Fruit fly (Drosophila melanogaster) whole organism, embryonic: ENCODE results near the gene Irk1.

ENCODE experiments used
- CG10543 ChIP-seq: fragments of 200-800 bp; sonication (Bioruptor generic); optimal IDR thresholded peaks from 3 replicates; lab custom pipeline; 2017; ENCODE audit warnings: missing biosample characterization, mild to moderate bottlenecking, missing genetic modification characterization, moderate library complexity
- CG11695 ChIP-seq: fragments of 200-800 bp; sonication (Bioruptor generic); IDR thresholded peaks from 3 replicates; pipeline ENCODE4 v1.3.6; 2022; ENCODE audit warnings: missing biosample characterization, missing genetic modification characterization
- CG12219 ChIP-seq: fragments of 200-800 bp; sonication (Bioruptor generic); optimal IDR thresholded peaks from 3 replicates; lab custom pipeline; 2018; ENCODE audit warnings: missing biosample characterization, mild to moderate bottlenecking, missing genetic modification characterization
- CG15696 ChIP-seq: fragments of 200-800 bp; sonication (Bioruptor generic); optimal IDR thresholded peaks from 2 replicates; lab custom pipeline; 2019; ENCODE audit warnings: missing biosample characterization, mild to moderate bottlenecking, missing genetic modification characterization, moderate library complexity
- CG1602 ChIP-seq: fragments of 200-800 bp; sonication (Bioruptor generic); optimal IDR thresholded peaks from 3 replicates; lab custom pipeline; 2016; ENCODE audit warnings: missing biosample characterization, missing genetic modification characterization
- CG17361 ChIP-seq: fragments of 200-800 bp; sonication (Bioruptor generic); IDR thresholded peaks from 3 replicates; pipeline ENCODE4 v1.3.6; 2022; ENCODE audit warnings: missing biosample characterization, missing genetic modification characterization
- CG18262 ChIP-seq: fragments of 200-800 bp; optimal IDR thresholded peaks from 3 replicates; lab custom pipeline; 2019; ENCODE audit warnings: missing biosample characterization, mild to moderate bottlenecking, missing genetic modification characterization, moderate library complexity
- CG2712 ChIP-seq: fragments of 200-800 bp; optimal IDR thresholded peaks from 3 replicates; lab custom pipeline; 2019; ENCODE audit warnings: missing biosample characterization, mild to moderate bottlenecking, missing genetic modification characterization, moderate library complexity
- CG31388 ChIP-seq: fragments of 200-800 bp; sonication (Bioruptor generic); optimal IDR thresholded peaks from 2 replicates; lab custom pipeline; 2016; ENCODE audit warnings: missing biosample characterization, missing genetic modification characterization
- CG32532 ChIP-seq: fragments of 200-800 bp; sonication (Bioruptor generic); IDR thresholded peaks from 2 replicates; pipeline ENCODE4 v1.3.6; 2022; ENCODE audit warnings: missing biosample characterization, missing genetic modification characterization
- CG4404 ChIP-seq: fragments of 200-800 bp; sonication (Bioruptor generic); IDR thresholded peaks from 2 replicates; pipeline ENCODE4 v1.3.6; 2022; ENCODE audit warnings: missing biosample characterization, missing genetic modification characterization
- CG4730 ChIP-seq: fragments of 200-800 bp; sonication (Bioruptor generic); IDR thresholded peaks from 2 replicates; pipeline ENCODE4 v1.3.6; 2022; ENCODE audit warnings: missing biosample characterization, missing genetic modification characterization
- CG5953 ChIP-seq: fragments of 200-800 bp; sonication (Bioruptor generic); IDR thresholded peaks from 2 replicates; pipeline ENCODE4 v1.3.6; 2022; ENCODE audit warnings: missing biosample characterization, missing genetic modification characterization
- CG6813 ChIP-seq: fragments of 200-800 bp; sonication (Bioruptor generic); optimal IDR thresholded peaks from 2 replicates; lab custom pipeline; 2017; ENCODE audit warnings: missing biosample characterization, missing genetic modification characterization, mild to moderate bottlenecking, moderate library complexity, missing genetic modification reagents
- CG9215 ChIP-seq: fragments of 200-800 bp; sonication (Bioruptor generic); IDR thresholded peaks from 2 replicates; pipeline ENCODE4 v1.3.6; 2022; ENCODE audit warnings: missing biosample characterization, missing genetic modification characterization
- D ChIP-seq, 2 experiments: fragments of 200-800 bp in 1 of 2; fragments of >200 bp in 1 of 2; sonication (Bioruptor generic) in 1 of 2; optimal IDR thresholded peaks; 2 replicates in 1 of 2; 3 replicates in 1 of 2; lab custom pipeline; 2017; ENCODE audit warnings: mild to moderate bottlenecking in 1 of 2, missing biosample characterization in 1 of 2, missing genetic modification characterization in 1 of 2, missing genetic modification reagents in 1 of 2
- E2f1 ChIP-seq: fragments of 200-800 bp; sonication (Bioruptor generic); IDR thresholded peaks from 2 replicates; pipeline ENCODE4 v1.3.6; 2022; ENCODE audit warnings: missing biosample characterization, missing genetic modification characterization
- Gug ChIP-seq: fragments of 200-800 bp; sonication (Bioruptor generic); IDR thresholded peaks from 4 replicates; pipeline ENCODE4 v1.3.6; 2022; ENCODE audit warnings: missing biosample characterization, missing genetic modification characterization
- HmgZ ChIP-seq: fragments of 200-800 bp; sonication (Bioruptor generic); optimal IDR thresholded peaks from 2 replicates; lab custom pipeline; 2018; ENCODE audit warnings: missing biosample characterization, mild to moderate bottlenecking, missing genetic modification characterization
- Jarid2 ChIP-seq: fragments of 200-800 bp; sonication (Bioruptor generic); optimal IDR thresholded peaks from 3 replicates; lab custom pipeline; 2017; ENCODE audit warnings: mild to moderate bottlenecking, missing biosample characterization, missing genetic modification reagents, missing genetic modification characterization
- Kr ChIP-seq: fragments of 200-800 bp; sonication (Bioruptor generic); optimal IDR thresholded peaks from 2 replicates; lab custom pipeline; 2017; ENCODE audit warnings: missing biosample characterization, mild to moderate bottlenecking, missing genetic modification characterization
- Med ChIP-seq: fragments of 200-800 bp; sonication (Bioruptor generic); peaks from one replicate; lab custom pipeline; 2016; ENCODE audit warnings: missing biosample characterization, missing genetic modification characterization, mild to moderate bottlenecking, inconsistent platforms, moderate library complexity
- Nf-YB ChIP-seq: fragments of 200-800 bp; sonication (Bioruptor generic); optimal IDR thresholded peaks from 3 replicates; lab custom pipeline; 2019; ENCODE audit warnings: missing biosample characterization, mild to moderate bottlenecking, missing genetic modification characterization, moderate library complexity
- Nf-YC ChIP-seq: fragments of 200-800 bp; optimal IDR thresholded peaks from 3 replicates; lab custom pipeline; 2019; ENCODE audit warnings: missing biosample characterization, mild to moderate bottlenecking, missing genetic modification characterization, moderate library complexity
- Oli ChIP-seq: fragments of 200-800 bp; sonication (Bioruptor generic); optimal IDR thresholded peaks from 2 replicates; lab custom pipeline; 2018; ENCODE audit warnings: missing biosample characterization, mild to moderate bottlenecking, missing genetic modification characterization, moderate library complexity
- ci ChIP-seq: fragments of 200-800 bp; sonication (Bioruptor generic); IDR thresholded peaks from 3 replicates; pipeline ENCODE4 v1.3.6; 2022; ENCODE audit warnings: missing biosample characterization, missing genetic modification characterization
- corto ChIP-seq: fragments of 200-800 bp; sonication (Bioruptor generic); optimal IDR thresholded peaks from 2 replicates; lab custom pipeline; 2016; ENCODE audit warnings: missing biosample characterization, mild to moderate bottlenecking, missing genetic modification characterization, moderate library complexity
- dpn ChIP-seq, 2 experiments: fragments of 200-800 bp; sonication (Bioruptor generic); optimal IDR thresholded peaks; 3 replicates each; lab custom pipeline; 2016; ENCODE audit warnings: missing biosample characterization in 2 of 2, missing genetic modification characterization in 2 of 2
- esg ChIP-seq: fragments of 200-800 bp; sonication (Bioruptor generic); conservative IDR thresholded peaks from 2 replicates; pipeline ENCODE4 v1.3.6; 2022; ENCODE audit warnings: missing biosample characterization, missing genetic modification characterization
- gcm ChIP-seq: fragments of 200-800 bp; sonication (Bioruptor generic); optimal IDR thresholded peaks from 2 replicates; lab custom pipeline; 2019; ENCODE audit warnings: missing biosample characterization, mild to moderate bottlenecking, missing genetic modification characterization, moderate library complexity
- gcm2 ChIP-seq: fragments of 200-800 bp; sonication (Bioruptor generic); optimal IDR thresholded peaks from 2 replicates; lab custom pipeline; 2016; ENCODE audit warnings: missing biosample characterization, missing genetic modification characterization
- hkb ChIP-seq, 2 experiments: fragments of 200-800 bp in 1 of 2; fragments of >200 bp in 1 of 2; sonication (Bioruptor generic) in 1 of 2; IDR thresholded peaks in 1 of 2; optimal IDR thresholded peaks in 1 of 2; 2 replicates each; pipeline versions ENCODE4 v1.3.6 to Lab custom; 2017 to 2022; ENCODE audit warnings: missing biosample characterization in 1 of 2, missing genetic modification characterization in 1 of 2
- lmd ChIP-seq: fragments of 200-800 bp; sonication (Bioruptor generic); IDR thresholded peaks from 2 replicates; pipeline ENCODE4 v1.3.6; 2022; ENCODE audit warnings: missing biosample characterization, missing genetic modification characterization
- lola ChIP-seq, 3 experiments: fragments of >200 bp in 2 of 3; fragments of 200-800 bp in 1 of 3; sonication (Bioruptor generic) in 1 of 3; optimal IDR thresholded peaks; 2 replicates each; lab custom pipeline; 2017 to 2019; ENCODE audit warnings: missing biosample characterization in 3 of 3, missing genetic modification characterization in 3 of 3, mild to moderate bottlenecking in 1 of 3, moderate library complexity in 1 of 3
- luna ChIP-seq: fragments of 200-800 bp; sonication (Bioruptor generic); optimal IDR thresholded peaks from 2 replicates; lab custom pipeline; 2016; ENCODE audit warnings: missing biosample characterization, missing genetic modification characterization
- otp ChIP-seq: fragments of 200-800 bp; sonication (Bioruptor generic); IDR thresholded peaks from 3 replicates; pipeline ENCODE4, ENCODE4 v1.3.6; 2022; ENCODE audit warnings: missing biosample characterization, missing genetic modification characterization
- prd ChIP-seq, 3 experiments: fragments of >200 bp in 2 of 3; fragments of 200-800 bp in 1 of 3; sonication (Bioruptor generic) in 1 of 3; optimal IDR thresholded peaks in 2 of 3; IDR thresholded peaks in 1 of 3; 2 replicates in 2 of 3; 3 replicates in 1 of 3; pipeline versions ENCODE4 v1.3.6 to Lab custom; 2017 to 2022; ENCODE audit warnings: missing biosample characterization in 1 of 3, missing genetic modification characterization in 1 of 3
- row ChIP-seq: fragments of 200-800 bp; sonication (Bioruptor generic); IDR thresholded peaks from 3 replicates; pipeline ENCODE4 v1.3.6; 2022; ENCODE audit warnings: missing biosample characterization, missing genetic modification characterization
- sd ChIP-seq: fragments of 200-800 bp; sonication (Bioruptor generic); optimal IDR thresholded peaks from 3 replicates; lab custom pipeline; 2018; ENCODE audit warnings: missing biosample characterization, mild to moderate bottlenecking, missing genetic modification characterization, moderate library complexity
- sens ChIP-seq: fragments of 200-800 bp; sonication (Bioruptor generic); peaks from one replicate; lab custom pipeline; 2016; ENCODE audit warnings: missing biosample characterization, missing genetic modification characterization
- sens-2 ChIP-seq: fragments of 200-800 bp; sonication (Bioruptor generic); IDR thresholded peaks from 2 replicates; pipeline ENCODE4 v1.3.6; 2022; ENCODE audit warnings: missing biosample characterization, missing genetic modification characterization
- tin ChIP-seq: fragments of 200-800 bp; sonication (Bioruptor generic); optimal IDR thresholded peaks from 3 replicates; lab custom pipeline; 2016; ENCODE audit warnings: missing biosample characterization, missing genetic modification characterization
- zen ChIP-seq: fragments of 200-800 bp; sonication (Bioruptor generic); optimal IDR thresholded peaks from 3 replicates; lab custom pipeline; 2018; ENCODE audit warnings: missing biosample characterization, mild to moderate bottlenecking, missing genetic modification characterization, moderate library complexity
- zfh1 ChIP-seq: fragments of 200-800 bp; sonication (Bioruptor generic); IDR thresholded peaks from 3 replicates; pipeline ENCODE4 v1.3.6; 2022; ENCODE audit warnings: missing biosample characterization, missing genetic modification characterization

The Irk1 gene

DNA sequence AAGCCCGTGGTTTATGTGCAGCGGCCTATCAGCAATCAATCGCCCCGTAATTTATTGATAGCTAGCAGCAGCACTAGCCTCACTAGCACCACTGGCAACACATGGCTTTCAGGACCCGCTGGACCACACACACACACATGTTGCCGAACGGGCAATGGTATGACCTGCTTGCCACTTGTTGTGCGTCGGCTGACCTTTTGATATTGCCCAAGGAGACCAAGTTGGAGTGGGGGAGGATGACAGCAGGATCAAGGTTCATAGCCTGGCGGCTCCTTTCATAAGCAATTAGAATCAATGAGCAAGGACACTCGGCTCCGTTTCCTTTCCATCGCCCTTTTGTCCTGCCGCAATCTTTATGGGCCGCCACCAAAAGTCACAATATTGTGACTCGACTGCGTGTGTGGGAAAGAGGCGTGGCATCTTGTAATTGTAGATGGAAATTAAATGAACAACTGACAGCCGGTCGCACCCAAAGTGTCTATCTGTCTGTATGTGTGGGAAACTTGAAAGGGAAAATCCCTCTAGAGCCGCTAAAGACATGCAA is 36.7 kb upstream of the Irk1 start (continued):
- TF ChIP-seq D (optimal IDR thresholded peaks at IDR 0.05; lab: Kevin White, UChicago) (peak; percentile 59), D (GFP tag; optimal IDR thresholded peaks at IDR 0.05; lab: Kevin White, UChicago) (no peak)

DNA sequence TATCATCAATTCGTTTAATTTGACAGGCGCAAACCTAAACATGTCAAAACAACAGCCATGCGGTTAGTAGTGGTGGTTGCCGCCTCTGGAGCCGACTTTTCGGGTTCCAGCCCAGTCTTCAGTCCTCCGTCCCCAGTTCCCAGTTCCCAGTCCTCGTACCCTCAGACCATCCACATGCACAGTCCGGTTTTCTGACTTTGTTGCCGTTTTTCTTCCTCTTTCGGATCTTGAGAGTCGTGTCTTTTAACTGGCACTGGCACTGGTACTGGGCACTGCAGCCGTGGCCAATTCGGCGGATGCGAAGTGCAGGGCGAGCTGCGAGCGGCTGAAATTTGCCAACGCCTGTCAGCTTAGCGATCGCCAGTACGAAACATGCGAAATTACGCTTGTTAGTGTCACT is 35.8 kb upstream of the Irk1 start:
- TF ChIP-seq HmgZ = no peak
- peak; percentile 10 for TF ChIP-seq Med
- no peak for TF ChIP-seq corto (GFP tag; lab: Kevin White, UChicago)
- no peak for TF ChIP-seq luna
- TF ChIP-seq CG4730 = no peak
- no peak for TF ChIP-seq tin (GFP tag; lab: Kevin White, UChicago)
- TF ChIP-seq, all 482 proteins: peak for 1

DNA sequence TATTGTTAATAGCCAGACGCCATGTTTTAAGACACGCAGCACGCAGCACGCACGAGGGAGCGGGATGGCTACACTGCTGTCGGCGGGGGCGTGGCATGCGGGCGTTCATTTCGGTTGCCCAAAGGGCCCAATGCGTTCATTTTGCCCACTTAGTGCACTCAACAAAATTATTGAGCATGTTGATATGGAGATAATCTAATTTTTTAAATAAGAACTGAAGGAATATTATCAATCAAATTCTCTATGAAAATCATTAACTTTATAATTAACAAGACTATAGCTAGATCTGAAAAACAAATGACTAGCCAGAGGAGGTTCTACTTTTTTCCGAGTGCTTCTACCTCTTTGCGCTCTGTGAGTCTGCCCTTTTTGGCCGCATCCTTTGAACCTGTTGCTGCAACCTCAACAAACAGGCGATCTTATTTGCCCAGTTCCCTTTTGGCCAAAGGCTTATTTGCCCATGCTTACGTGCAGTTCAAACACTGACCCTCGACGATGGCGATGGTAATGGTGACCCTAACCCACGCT is 34.8 kb upstream of the Irk1 start:
- TF ChIP-seq gcm (GFP tag; lab: Kevin White, UChicago) (peak; percentile 56), E2f1 (GFP tag; lab: Robert Waterston, UW) (0 out of 2 replicates have a peak, but pooled peaks have one; percentile 18), CG5953 (GFP tag; lab: Robert Waterston, UW) (0 out of 2 replicates have a peak, but pooled peaks have one; percentile 34), zfh1 (peak; percentile 34; the same call in 1 of the 3 replicates), Jarid2 (GFP tag; lab: Kevin White, UChicago) (no peak), esg (0 out of 2 replicates have a peak, but pooled peaks have one; percentile 7), Oli (tag; lab: Kevin White, UChicago) (no peak), CG2712 (tag; lab: Kevin White, UChicago) (peak; percentile 48), Gug (GFP tag; lab: Robert Waterston, UW) (no peak), sens (peak; percentile 83), sd (tag; lab: Kevin White, UChicago) (no peak), Nf-YC (peak; percentile 86), lmd (peak; percentile 29; the same call in 1 of the 2 replicates), CG1602 (GFP tag; lab: Kevin White, UChicago) (peak; percentile 28), lola (GFP tag; optimal IDR thresholded peaks at IDR 0.05; lab: Kevin White, UChicago) (peak in 1 of 3 experiments; percentile 5), otp (GFP tag; lab: Robert Waterston, UW) (0 out of 3 replicates have a peak, but pooled peaks have one; percentile 16), zen (tag; lab: Kevin White, UChicago) (peak; percentile 37), CG10543 (no peak), CG4404 (peak; percentile 29; the same call in 1 of the 2 replicates), CG17361 (GFP tag; lab: Robert Waterston, UW) (0 out of 3 replicates have a peak, but pooled peaks have one; percentile 40), Nf-YB (GFP tag; lab: Kevin White, UChicago) (peak; percentile 85), gcm2 (GFP tag; lab: Kevin White, UChicago) (no peak), sens-2 (GFP tag; lab: Robert Waterston, UW) (0 out of 2 replicates have a peak, but pooled peaks have one; percentile 5), dpn (GFP tag; optimal IDR thresholded peaks at IDR 0.05; lab: Kevin White, UChicago) (peak in 1 of 2 experiments; percentile 13), row (GFP tag; lab: Robert Waterston, UW) (0 out of 3 replicates have a peak, but pooled peaks have one; percentile 33), CG6813 (peak; percentile 40), CG9215 (GFP tag; lab: Robert Waterston, UW) (no peak), CG11695 (GFP tag; lab: Robert Waterston, UW) (peak; percentile 53; the same call in 1 of the 3 replicates), CG15696 (tag; lab: Kevin White, UChicago) (peak; percentile 58), hkb (optimal IDR thresholded peaks at IDR 0.05; lab: Kevin White, UChicago) (no peak), hkb (GFP tag; IDR thresholded peaks at IDR 0.05; lab: Robert Waterston, UW) (0 out of 2 replicates have a peak, but pooled peaks have one; percentile 25), CG18262 (tag; lab: Kevin White, UChicago) (peak; percentile 51), CG32532 (GFP tag; lab: Robert Waterston, UW) (no peak), ci (GFP tag; lab: Robert Waterston, UW) (no peak), Kr (GFP tag; lab: Kevin White, UChicago) (peak; percentile 77), prd (optimal IDR thresholded peaks at IDR 0.05; lab: Kevin White, UChicago) (no peak), prd (GFP tag; IDR thresholded peaks at IDR 0.05; lab: Robert Waterston, UW) (peak; percentile 59; the same call in 2 of the 3 replicates), CG12219 (GFP tag; lab: Kevin White, UChicago) (no peak), CG31388 (GFP tag; lab: Kevin White, UChicago) (no peak)
